Fruit fly (Drosophila melanogaster) S2 (cell line): ENCODE data around the gene CG12589.

ENCODE experiments used
- CG8478 ChIP-seq: fragments of >200 bp; optimal IDR thresholded peaks from 2 replicates; lab custom pipeline; 2018
- CTCF ChIP-seq, 2 experiments: fragments of >200 bp; optimal IDR thresholded peaks; 2 replicates each; lab custom pipeline; 2018

dm6 chr3R:5115448-5115847, 23.3 kb downstream of the CG12589 start:
- no peak for TF ChIP-seq CG8478 (lab: Kevin White, UChicago)
- no peak for TF ChIP-seq CTCF (optimal IDR thresholded peaks at IDR 0.05; lab: Kevin White, UChicago)
